Worm (Caenorhabditis elegans) whole organism, young adult: ENCODE results near the gene smrc-1.

Experiments
- B0019.2 ChIP-seq: fragments of 200-800 bp; sonication (Bioruptor generic); conservative IDR thresholded peaks from 2 replicates; pipeline ENCODE4 v1.3.6; 2022; ENCODE audit warnings: missing genetic modification reagents, missing genetic modification characterization, missing compliant biosample characterization
- B0336.3 ChIP-seq: fragments of 200-800 bp; sonication (Bioruptor generic); IDR thresholded peaks from 2 replicates; pipeline ENCODE4 v1.3.6; 2022; ENCODE audit warnings: missing genetic modification characterization, missing compliant biosample characterization
- C17E4.6 ChIP-seq: fragments of 200-800 bp; sonication (Bioruptor generic); IDR thresholded peaks from 2 replicates; pipeline ENCODE4 v1.3.6; 2022; ENCODE audit warnings: missing genetic modification reagents, missing genetic modification characterization, missing compliant biosample characterization
- D2030.7 ChIP-seq: fragments of 200-800 bp; sonication (Bioruptor generic); IDR thresholded peaks from 2 replicates; pipeline ENCODE4 v1.3.6; 2022; ENCODE audit warnings: missing genetic modification reagents, missing genetic modification characterization, missing compliant biosample characterization
- K12H6.12 ChIP-seq: fragments of 200-800 bp; sonication (Bioruptor generic); optimal IDR thresholded peaks from 2 replicates; lab custom pipeline; 2018; ENCODE audit warnings: mild to moderate bottlenecking, missing genetic modification characterization, missing compliant biosample characterization
- Y79H2A.3 ChIP-seq: fragments of 200-800 bp; sonication (Bioruptor generic); conservative IDR thresholded peaks from 2 replicates; pipeline ENCODE4 v1.3.6; 2022; ENCODE audit warnings: missing genetic modification reagents, missing genetic modification characterization, missing compliant biosample characterization
- Y95B8A.8 ChIP-seq: fragments of 200-800 bp; sonication (Bioruptor generic); IDR thresholded peaks from 2 replicates; pipeline ENCODE4 v1.3.6; 2022; ENCODE audit warnings: missing genetic modification reagents, missing genetic modification characterization, missing compliant biosample characterization
- athp-1 ChIP-seq: sonication (generic microtip); optimal IDR thresholded peaks from 2 replicates; lab custom pipeline; 2017; ENCODE audit warnings: mild to moderate bottlenecking, missing genetic modification characterization, missing compliant biosample characterization
- attf-5 ChIP-seq: fragments of 200-800 bp; sonication (Bioruptor generic); optimal IDR thresholded peaks from 2 replicates; lab custom pipeline; 2018; ENCODE audit warnings: mild to moderate bottlenecking, missing genetic modification characterization, missing compliant biosample characterization
- cebp-1 ChIP-seq, 2 experiments: fragments of 200-800 bp in 1 of 2; sonication (Bioruptor generic) in 1 of 2; sonication (generic microtip) in 1 of 2; IDR thresholded peaks in 1 of 2; optimal IDR thresholded peaks in 1 of 2; 2 replicates each; pipeline versions ENCODE4 v1.3.6 to Lab custom; 2017 to 2022; ENCODE audit warnings: missing compliant biosample characterization in 2 of 2, missing genetic modification characterization in 2 of 2, mild to moderate bottlenecking in 1 of 2, missing genetic modification reagents in 1 of 2, moderate library complexity in 1 of 2
- chd-7 ChIP-seq: sonication (generic microtip); optimal IDR thresholded peaks from 2 replicates; lab custom pipeline; 2016; ENCODE audit warnings: mild to moderate bottlenecking, missing genetic modification characterization, moderate library complexity, missing compliant biosample characterization
- die-1 ChIP-seq: sonication (generic microtip); optimal IDR thresholded peaks from 2 replicates; lab custom pipeline; 2016; ENCODE audit warnings: missing genotype, mild to moderate bottlenecking, missing genetic modification characterization, missing compliant biosample characterization
- efl-1 ChIP-seq: fragments of 150-350 bp; optimal IDR thresholded peaks from 2 replicates; lab custom pipeline; 2014; ENCODE audit warnings: missing biosample characterization, missing genetic modification reagents, missing genetic modification characterization
- lag-1 ChIP-seq: fragments of 200-800 bp; sonication (Bioruptor generic); IDR thresholded peaks from 2 replicates; pipeline ENCODE4 v1.3.6; 2022; ENCODE audit warnings: missing genetic modification reagents, missing genetic modification characterization, missing compliant biosample characterization
- lin-40 ChIP-seq: sonication (generic microtip); optimal IDR thresholded peaks from 2 replicates; lab custom pipeline; 2016; ENCODE audit warnings: missing genetic modification characterization, mild to moderate bottlenecking, missing compliant biosample characterization, missing genotype, missing genetic modification reagents
- lin-54 ChIP-seq: fragments of 200-800 bp; sonication (Bioruptor generic); optimal IDR thresholded peaks from 2 replicates; lab custom pipeline; 2018; ENCODE audit warnings: mild to moderate bottlenecking, missing genetic modification characterization, missing compliant biosample characterization
- lsl-1 ChIP-seq: fragments of 200-800 bp; sonication (Bioruptor generic); optimal IDR thresholded peaks from 2 replicates; lab custom pipeline; 2018; ENCODE audit warnings: mild to moderate bottlenecking, missing genetic modification characterization, moderate library complexity, missing compliant biosample characterization
- madf-6 ChIP-seq: fragments of 200-800 bp; sonication (Bioruptor generic); IDR thresholded peaks from 2 replicates; pipeline ENCODE4 v1.3.6; 2022; ENCODE audit warnings: missing genetic modification reagents, missing genetic modification characterization, missing compliant biosample characterization
- mcd-1 ChIP-seq: fragments of 200-800 bp; sonication (Bioruptor generic); IDR thresholded peaks from 2 replicates; pipeline ENCODE4 v1.3.6; 2022; ENCODE audit warnings: missing genetic modification reagents, missing genetic modification characterization, missing compliant biosample characterization
- mel-28 ChIP-seq: sonication (generic microtip); optimal IDR thresholded peaks from 2 replicates; lab custom pipeline; 2016; ENCODE audit warnings: borderline replicate concordance, mild to moderate bottlenecking, missing genetic modification characterization, missing compliant biosample characterization
- nfya-1 ChIP-seq: sonication (generic microtip); optimal IDR thresholded peaks from 2 replicates; lab custom pipeline; 2017; ENCODE audit warnings: antibody characterized with exemption, missing compliant biosample characterization, missing genetic modification characterization, borderline replicate concordance; ENCODE audit not compliant: insufficient read depth
- nfya-2 ChIP-seq: fragments of 200-800 bp; sonication (Bioruptor generic); IDR thresholded peaks from 2 replicates; pipeline ENCODE4 v1.3.6; 2022; ENCODE audit warnings: missing genetic modification reagents, missing genetic modification characterization, missing compliant biosample characterization
- nhr-27 ChIP-seq: fragments of 200-800 bp; sonication (Bioruptor generic); optimal IDR thresholded peaks from 2 replicates; lab custom pipeline; 2018; ENCODE audit warnings: mild to moderate bottlenecking, missing genetic modification characterization, moderate library complexity, missing compliant biosample characterization
- nhr-80 ChIP-seq: sonication (generic microtip); optimal IDR thresholded peaks from 2 replicates; lab custom pipeline; 2016; ENCODE audit warnings: missing genetic modification characterization, missing compliant biosample characterization
- pha-4 ChIP-seq: fragments of 150-350 bp; sonication (generic microtip); optimal IDR thresholded peaks from 2 replicates; lab custom pipeline; 2014; ENCODE audit warnings: missing biosample characterization, missing genetic modification reagents, missing genetic modification characterization
- rcor-1 ChIP-seq: fragments of 200-800 bp; sonication (Bioruptor generic); IDR thresholded peaks from 2 replicates; pipeline ENCODE4 v1.3.6; 2022; ENCODE audit warnings: missing genetic modification reagents, missing genetic modification characterization, missing compliant biosample characterization
- repo-1 ChIP-seq: sonication (generic microtip); optimal IDR thresholded peaks from 2 replicates; lab custom pipeline; 2017; ENCODE audit warnings: mild to moderate bottlenecking, missing genetic modification characterization, missing compliant biosample characterization
- rpc-1 ChIP-seq, 2 experiments: fragments of 150-350 bp in 1 of 2; sonication (generic microtip) in 1 of 2; optimal IDR thresholded peaks; 2 replicates each; lab custom pipeline; 2014 to 2018; ENCODE audit warnings: missing biosample characterization in 1 of 2, missing genetic modification characterization in 1 of 2, missing genetic modification reagents in 1 of 2, missing genotype in 1 of 2
- snpc-1.3 ChIP-seq: sonication (generic microtip); optimal IDR thresholded peaks from 2 replicates; lab custom pipeline; 2017; ENCODE audit warnings: missing genetic modification characterization, mild to moderate bottlenecking, missing compliant biosample characterization, antibody characterized with exemption, moderate library complexity, missing genotype, missing genetic modification reagents; ENCODE audit not compliant: insufficient read depth
- tbp1 ChIP-seq: fragments of 200-800 bp; sonication (Bioruptor generic); optimal IDR thresholded peaks from 2 replicates; lab custom pipeline; 2018; ENCODE audit warnings: mild to moderate bottlenecking, missing genetic modification characterization, missing compliant biosample characterization
- ztf-18 ChIP-seq: sonication (generic microtip); optimal IDR thresholded peaks from 2 replicates; lab custom pipeline; 2016; ENCODE audit warnings: missing genotype, mild to moderate bottlenecking, missing genetic modification characterization, missing compliant biosample characterization
- ztf-22 ChIP-seq: fragments of 200-800 bp; sonication (Bioruptor generic); optimal IDR thresholded peaks from 2 replicates; lab custom pipeline; 2018; ENCODE audit warnings: mild to moderate bottlenecking, missing genetic modification characterization, moderate library complexity, missing compliant biosample characterization

Gene smrc-1

ce11 chrIII:6374947-6375415 lies 15.8 kb upstream of the smrc-1 start, which contains the start of the genes rps-13 and nfx-1 (continued):
- peak; percentile 64; the same call in 1 of the 2 replicates for TF ChIP-seq madf-6
- TF ChIP-seq rpc-1 (optimal IDR thresholded peaks at IDR 0.05; lab: Kevin White, UChicago), result no peak
- no peak for TF ChIP-seq rpc-1 (tag; optimal IDR thresholded peaks at IDR 0.05; lab: Kevin White, UChicago)
- no peak for TF ChIP-seq nfya-2 (GFP tag; lab: Robert Waterston, UW)
- no peak for TF ChIP-seq lag-1
- no peak for TF ChIP-seq nhr-27
- TF ChIP-seq nhr-80 (tag; lab: Kevin White, UChicago), result peak; percentile 40
- no peak for TF ChIP-seq B0019.2 (GFP tag; lab: Robert Waterston, UW)
- peak; percentile 41 for TF ChIP-seq lin-54 (GFP tag; lab: Kevin White, UChicago)
- peak; percentile 14; the same call in 1 of the 2 replicates for TF ChIP-seq Y95B8A.8
- no peak for TF ChIP-seq ztf-22 (GFP tag; lab: Kevin White, UChicago)
- peak; percentile 8 for TF ChIP-seq K12H6.12 (tag; lab: Kevin White, UChicago)
- TF ChIP-seq repo-1 (tag; lab: Kevin White, UChicago), result no peak
- 0 out of 2 replicates have a peak, but pooled peaks have one; percentile 11 for TF ChIP-seq C17E4.6
- TF ChIP-seq rcor-1, result peak; percentile 71; the same call in 1 of the 2 replicates
- TF ChIP-seq, all 124 proteins: peak for 34

DNA sequence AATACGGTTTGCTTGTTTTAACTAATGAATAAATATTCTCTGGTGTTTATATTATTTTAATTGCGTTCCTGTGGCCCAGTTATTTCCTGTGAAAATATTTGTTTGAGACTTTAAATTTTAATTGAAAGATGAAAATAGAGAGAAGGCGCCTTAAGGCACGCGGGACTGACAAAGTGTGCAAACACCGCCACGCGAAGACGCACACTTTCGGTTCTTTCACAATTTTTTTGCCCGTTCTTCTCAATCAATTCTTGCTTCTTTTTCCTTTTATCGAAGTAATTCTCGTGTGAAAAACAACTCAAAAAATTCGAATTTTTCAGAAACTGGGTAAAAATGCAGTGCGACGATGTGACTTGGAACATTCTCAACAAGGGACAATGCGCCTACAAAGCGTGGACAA lies 11.6 kb upstream of the smrc-1 start, which contains the start of gene C16A3.6:
C16A3.6 (plus strand) TSS at position 84 of the 400 bp plus-strand sequence.
- no peak; the same call in 1 of the 2 replicates for TF ChIP-seq B0336.3 (GFP tag; lab: Robert Waterston, UW)
- TF ChIP-seq athp-1, result no peak
- TF ChIP-seq rpc-1 (optimal IDR thresholded peaks at IDR 0.05; lab: Kevin White, UChicago), result no peak
- TF ChIP-seq rpc-1 (tag; optimal IDR thresholded peaks at IDR 0.05; lab: Kevin White, UChicago), result no peak
- peak; percentile 4 for TF ChIP-seq lin-40 (tag; lab: Kevin White, UChicago)
- no peak for TF ChIP-seq ztf-18 (tag; lab: Kevin White, UChicago)
- TF ChIP-seq efl-1, result peak; percentile 39
- no peak for TF ChIP-seq pha-4 (tag; lab: Kevin White, UChicago)
- 0 out of 2 replicates have a peak, but pooled peaks have one; percentile 17 for TF ChIP-seq rcor-1
- TF ChIP-seq Y95B8A.8, result 0 out of 2 replicates have a peak, but pooled peaks have one; percentile 19
- TF ChIP-seq repo-1 (tag; lab: Kevin White, UChicago), result peak; percentile 27
- TF ChIP-seq ztf-22 (GFP tag; lab: Kevin White, UChicago), result no peak
- 0 out of 2 replicates have a peak, but pooled peaks have one; percentile 19 for TF ChIP-seq D2030.7 (GFP tag; lab: Robert Waterston, UW)
- no peak for TF ChIP-seq nfya-1
- no peak for TF ChIP-seq Y79H2A.3 (GFP tag; lab: Robert Waterston, UW)
- peak; percentile 15 for TF ChIP-seq tbp1
- TF ChIP-seq cebp-1 (GFP tag; IDR thresholded peaks at IDR 0.05; lab: Robert Waterston, UW), result no peak
- peak; percentile 72 for TF ChIP-seq cebp-1 (tag; optimal IDR thresholded peaks at IDR 0.05; lab: Kevin White, UChicago)
- TF ChIP-seq snpc-1.3 (tag; lab: Kevin White, UChicago), result peak; percentile 13
- TF ChIP-seq attf-5 (GFP tag; lab: Kevin White, UChicago), result no peak
- no peak for TF ChIP-seq mel-28 (tag; lab: Kevin White, UChicago)
- peak; percentile 25 for TF ChIP-seq lsl-1
- no peak for TF ChIP-seq die-1 (tag; lab: Kevin White, UChicago)

DNA sequence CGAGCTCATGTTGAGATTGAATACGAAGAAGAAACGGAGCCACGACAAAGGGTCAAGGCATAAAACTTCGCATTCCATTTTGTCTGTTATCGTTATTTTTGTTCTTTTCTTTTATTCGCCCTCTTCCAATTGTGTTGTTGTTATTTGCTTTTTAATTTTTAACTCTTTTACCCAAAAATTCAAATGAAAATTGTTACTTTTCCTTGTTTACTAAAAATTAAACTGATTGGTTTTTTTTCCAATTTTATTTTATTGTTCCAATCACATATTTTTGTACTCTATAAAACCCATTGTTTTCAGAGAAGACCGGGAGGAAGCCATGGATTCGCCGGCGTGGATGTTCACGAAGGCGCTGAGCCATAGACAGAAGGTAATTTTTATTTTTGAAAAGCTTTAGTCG lies 10.3 kb upstream of the smrc-1 start, which contains the start of gene C16A3.5:
C16A3.5 (plus strand) TSS at position 301 of the 400 bp plus-strand sequence.
- TF ChIP-seq mcd-1 (0 out of 2 replicates have a peak, but pooled peaks have one; percentile 11), chd-7 (tag; lab: Kevin White, UChicago) (no peak)
